Worm (Caenorhabditis elegans) whole organism, late embryonic: ENCODE data around the gene F35E8.7.

ENCODE experiments used
- C38D4.7 ChIP-seq: fragments of 200-800 bp; sonication (Bioruptor generic); optimal IDR thresholded peaks from 2 replicates; lab custom pipeline; 2018; ENCODE audit warnings: mild to moderate bottlenecking, missing genetic modification characterization, moderate library complexity, missing compliant biosample characterization
- ahr-1 ChIP-seq: sonication (generic microtip); optimal IDR thresholded peaks from 2 replicates; lab custom pipeline; 2016; ENCODE audit warnings: missing genetic modification characterization, missing compliant biosample characterization
- ceh-45 ChIP-seq: fragments of 200-800 bp; sonication (Bioruptor generic); IDR thresholded peaks from 2 replicates; pipeline ENCODE4 v1.3.6; 2022; ENCODE audit warnings: missing genetic modification reagents, missing genetic modification characterization, missing compliant biosample characterization
- elt-2 ChIP-seq: sonication (generic microtip); optimal IDR thresholded peaks from 2 replicates; lab custom pipeline; 2016; ENCODE audit warnings: missing genetic modification reagents, missing genetic modification characterization, missing compliant biosample characterization
- ets-4 ChIP-seq: sonication (generic microtip); optimal IDR thresholded peaks from 2 replicates; lab custom pipeline; 2016; ENCODE audit warnings: missing genetic modification characterization, missing compliant biosample characterization
- odd-2 ChIP-seq: sonication (generic microtip); optimal IDR thresholded peaks from 2 replicates; lab custom pipeline; 2017; ENCODE audit warnings: antibody characterized with exemption, mild to moderate bottlenecking, missing genetic modification characterization, missing compliant biosample characterization
- ref-2 ChIP-seq: sonication (generic microtip); optimal IDR thresholded peaks from 2 replicates; lab custom pipeline; 2016; ENCODE audit warnings: missing genetic modification characterization, missing compliant biosample characterization
- tbx-7 ChIP-seq: sonication (generic microtip); optimal IDR thresholded peaks from 2 replicates; lab custom pipeline; 2016; ENCODE audit warnings: missing genotype, missing genetic modification characterization, missing compliant biosample characterization
- unc-42 ChIP-seq: sonication (generic microtip); optimal IDR thresholded peaks from 2 replicates; lab custom pipeline; 2016; ENCODE audit warnings: missing genotype, missing genetic modification characterization, missing compliant biosample characterization

DNA sequence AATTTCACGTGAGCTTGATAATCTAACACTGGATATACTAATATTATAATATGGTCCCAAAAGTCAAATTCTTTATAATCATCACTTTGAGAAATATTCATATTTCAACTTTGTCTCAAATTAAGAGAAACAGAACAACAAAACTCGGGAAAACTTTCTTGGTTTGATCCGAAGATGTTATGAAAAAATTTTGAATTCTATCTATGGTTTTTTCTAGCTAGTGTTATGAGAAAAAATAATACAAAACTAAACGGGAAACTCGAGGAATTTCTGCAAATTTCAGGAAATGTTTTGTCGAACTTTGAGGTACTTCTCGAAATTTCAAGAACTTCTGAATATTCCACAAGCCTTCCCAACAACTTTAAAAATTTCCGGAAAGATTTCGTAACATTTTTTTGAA, 37.1 kb downstream of the F35E8.7 start, which contains the start of gene srw-59:
- TF ChIP-seq unc-42 (tag; lab: Kevin White, UChicago), result no peak
- TF ChIP-seq C38D4.7 (GFP tag; lab: Kevin White, UChicago), result no peak
- TF ChIP-seq ceh-45, result no peak
- no peak for TF ChIP-seq odd-2 (tag; lab: Kevin White, UChicago)
- TF ChIP-seq ahr-1, result no peak
- TF ChIP-seq elt-2 (tag; lab: Kevin White, UChicago), result no peak
- TF ChIP-seq ets-4 (tag; lab: Kevin White, UChicago), result no peak
- TF ChIP-seq ref-2, result no peak
- no peak for TF ChIP-seq tbx-7 (tag; lab: Kevin White, UChicago)
